Worm (Caenorhabditis elegans): ENCODE data around the gene erfa-3.

DNA sequence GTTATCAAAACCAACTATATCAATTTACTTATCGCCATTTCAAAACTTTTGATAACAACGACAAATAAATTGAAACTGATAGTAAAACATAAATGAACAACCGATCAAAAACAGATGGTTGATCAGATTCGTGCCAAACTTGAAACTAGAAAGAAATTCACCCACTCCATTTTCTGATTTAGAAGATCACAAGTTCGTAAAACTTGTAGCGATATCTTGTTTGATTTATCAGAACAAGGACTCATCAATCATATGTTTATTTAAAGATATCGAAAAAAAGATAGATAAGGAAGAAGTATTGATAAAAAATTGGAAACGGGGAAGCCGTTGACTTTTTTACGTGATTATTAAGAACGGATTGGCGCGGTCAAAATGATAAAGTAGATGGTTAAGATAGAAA, 25.8 kb downstream of the erfa-3 start:
- TF ChIP-seq lsy-2 (tag; optimal IDR thresholded peaks at IDR 0.05) (no peak), lin-35 (GFP tag; optimal IDR thresholded peaks at IDR 0.05) (no peak), rnt-1 (tag; optimal IDR thresholded peaks at IDR 0.05) (no peak), mdl-1 (tag; optimal IDR thresholded peaks at IDR 0.05) (no peak)
